Worm (Caenorhabditis elegans) whole organism, dauer: Measurements from ENCODE around the gene F09B9.4.

Source experiments
- unc-62 ChIP-seq: sonication (generic microtip); optimal IDR thresholded peaks from 2 replicates; lab custom pipeline; 2017; ENCODE audit warnings: missing biosample characterization, missing genetic modification reagents, missing genetic modification characterization

Gene F09B9.4

ce11 chrX:10197204-10197756, 36.9 kb downstream of the F09B9.4 start, which contains the start of gene nucb-1:
Gene nucb-1 (plus strand): TSS chrX:10197706.
- no peak for TF ChIP-seq unc-62 (GFP tag; lab: Kevin White, UChicago)

ce11 chrX:10199202-10199601, 38.8 kb downstream of the F09B9.4 start:
- no peak for TF ChIP-seq unc-62 (GFP tag; lab: Kevin White, UChicago)

ce11 chrX:10203501-10203900, 43.1 kb downstream of the F09B9.4 start:
- no peak for TF ChIP-seq unc-62 (GFP tag; lab: Kevin White, UChicago)

DNA sequence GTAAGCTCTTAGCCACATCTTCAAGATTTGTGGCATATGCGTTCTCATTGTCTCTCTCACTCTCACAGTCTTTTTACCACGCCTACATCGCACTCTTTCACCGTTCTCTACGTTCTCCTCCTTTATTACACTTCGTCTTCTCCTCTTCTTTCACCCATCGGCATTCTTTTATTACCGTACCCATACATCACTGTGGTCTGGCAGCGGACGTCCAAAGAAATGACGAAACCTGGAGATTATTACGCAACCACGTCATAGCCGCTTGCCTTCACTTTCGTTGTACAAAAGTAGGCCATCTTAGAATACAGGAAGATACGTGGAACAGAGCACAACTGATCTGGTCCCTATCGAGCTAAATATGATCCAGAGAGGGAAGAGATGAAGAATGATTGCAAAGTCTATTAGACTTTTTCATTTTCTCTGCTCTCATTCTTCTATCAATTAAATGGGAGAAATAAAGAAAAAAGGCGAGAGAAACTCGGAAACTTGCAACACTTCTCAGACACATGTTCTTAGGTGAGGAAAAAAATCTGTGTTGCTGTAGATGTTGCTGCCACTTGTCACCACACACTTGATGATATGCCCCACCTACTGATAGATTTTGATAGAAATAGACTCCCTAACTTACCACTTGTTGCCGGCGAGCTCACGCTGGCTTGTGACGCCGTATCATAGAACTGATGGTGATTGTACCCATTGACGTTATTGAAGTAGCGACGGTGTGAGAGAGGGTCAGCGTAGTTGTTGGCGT, 44.1 kb downstream of the F09B9.4 start:
- TF ChIP-seq unc-62 (GFP tag; lab: Kevin White, UChicago), result no peak

- no peak for TF ChIP-seq unc-62 (GFP tag; lab: Kevin White, UChicago)
These were observed 44.9 kb downstream of the F09B9.4 start, which contains the start of gene sex-1 for ce11 chrX:10205321-10205720. Gene sex-1 (minus strand): TSS chrX:10205421.

DNA sequence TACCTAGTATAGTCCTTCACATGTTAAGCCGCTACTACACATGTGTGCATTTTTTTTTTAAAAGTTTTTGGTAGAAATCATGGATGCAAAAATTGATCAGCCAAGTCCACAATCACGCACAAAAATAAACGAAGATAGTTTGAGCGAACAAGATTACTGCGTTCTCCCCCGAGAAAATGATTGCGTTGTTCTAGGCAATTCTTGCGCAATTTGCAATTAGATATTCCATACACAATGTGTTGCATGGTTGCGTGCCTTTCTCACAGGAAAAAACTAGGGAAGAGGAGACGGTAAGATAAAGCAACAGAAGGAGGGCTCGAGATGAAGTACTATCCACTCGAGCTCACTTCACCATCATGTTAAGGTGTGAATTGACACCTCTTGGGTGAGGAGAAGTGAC, 45.6 kb downstream of the F09B9.4 start:
- TF ChIP-seq unc-62 (GFP tag; lab: Kevin White, UChicago), result no peak

DNA sequence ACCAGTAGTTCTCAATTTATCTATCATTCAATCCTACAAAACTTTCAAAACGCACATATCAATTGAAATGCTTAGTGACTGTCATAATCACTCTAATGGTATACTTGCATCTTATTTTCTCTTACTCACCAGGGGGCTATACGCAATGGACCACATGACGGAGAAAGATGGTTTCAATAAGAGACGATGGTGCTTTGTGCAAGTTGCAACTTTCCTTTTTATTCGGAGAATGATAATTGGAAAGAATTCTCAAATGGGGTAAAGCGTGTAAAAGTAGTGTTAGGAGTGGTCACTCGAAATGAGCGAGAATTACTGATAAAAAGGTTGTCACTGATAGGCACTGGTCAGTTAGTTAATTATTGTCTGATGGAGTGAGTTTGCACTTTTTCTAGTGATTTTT, 48.1 kb downstream of the F09B9.4 start:
- TF ChIP-seq unc-62 (GFP tag; lab: Kevin White, UChicago), result no peak
